Worm (Caenorhabditis elegans): Measurements from ENCODE around the gene F26G5.1.

ce11 chrV:4951434-4951833 is 23.8 kb upstream of the F26G5.1 start, which contains the start of gene str-207:
- no peak for TF ChIP-seq blmp-1 (tag; optimal IDR thresholded peaks at IDR 0.05)
- TF ChIP-seq snpc-4 (tag; optimal IDR thresholded peaks at IDR 0.05): no peak
- TF ChIP-seq lsy-2 (tag; optimal IDR thresholded peaks at IDR 0.05): no peak
